Worm (Caenorhabditis elegans) whole organism, mixed stage, embryonic: ENCODE results near the gene F55H2.7.

Experiments
- M03D4.4 ChIP-seq: sonication (generic microtip); optimal IDR thresholded peaks from 2 replicates; lab custom pipeline; 2017; ENCODE audit warnings: mild to moderate bottlenecking, missing genetic modification characterization, missing compliant biosample characterization
- ceh-39 ChIP-seq: fragments of 150-350 bp; optimal IDR thresholded peaks from 2 replicates; lab custom pipeline; 2014; ENCODE audit warnings: missing biosample characterization, missing genetic modification characterization
- flh-1 ChIP-seq: fragments of 200-800 bp; sonication (Bioruptor generic); optimal IDR thresholded peaks from 2 replicates; lab custom pipeline; 2018; ENCODE audit warnings: mild to moderate bottlenecking, missing genetic modification characterization, moderate library complexity, missing compliant biosample characterization
- lsy-2 ChIP-seq: fragments of 150-350 bp; optimal IDR thresholded peaks from 2 replicates; lab custom pipeline; 2014; ENCODE audit warnings: missing biosample characterization, missing genetic modification characterization
- mep-1 ChIP-seq: fragments of 150-350 bp; optimal IDR thresholded peaks from 2 replicates; lab custom pipeline; 2017; ENCODE audit warnings: missing biosample characterization, missing genetic modification reagents, missing genetic modification characterization, inconsistent platforms
- tbx-8 ChIP-seq: fragments of 200-800 bp; sonication (Bioruptor generic); optimal IDR thresholded peaks from 2 replicates; lab custom pipeline; 2018; ENCODE audit warnings: mild to moderate bottlenecking, missing genetic modification characterization, moderate library complexity, missing compliant biosample characterization
- unc-39 ChIP-seq: fragments of 150-350 bp; optimal IDR thresholded peaks from 2 replicates; lab custom pipeline; 2014; ENCODE audit warnings: missing biosample characterization, missing genetic modification characterization
- unc-62 ChIP-seq: fragments of 150-350 bp; optimal IDR thresholded peaks from 2 replicates; lab custom pipeline; 2014; ENCODE audit warnings: missing biosample characterization, missing genetic modification reagents, missing genetic modification characterization
- ztf-11 ChIP-seq: fragments of 150-350 bp; optimal IDR thresholded peaks from 2 replicates; lab custom pipeline; 2014; ENCODE audit warnings: missing biosample characterization, missing genetic modification characterization

- TF ChIP-seq flh-1 (GFP tag; lab: Kevin White, UChicago) (no peak), ztf-11 (tag; lab: Kevin White, UChicago) (no peak), tbx-8 (GFP tag; lab: Kevin White, UChicago) (no peak), lsy-2 (no peak), unc-62 (GFP tag; lab: Kevin White, UChicago) (no peak), M03D4.4 (no peak), mep-1 (tag; lab: Kevin White, UChicago) (no peak), ceh-39 (no peak), unc-39 (tag; lab: Kevin White, UChicago) (no peak)
These were observed 48.4 kb upstream of the F55H2.7 start, which contains the start of gene C48B4.10 for ce11 chrIII:9564410-9564809.
